Fruit fly (Drosophila melanogaster): Measurements from ENCODE around the gene CG44002.

CG44002 gene

DNA sequence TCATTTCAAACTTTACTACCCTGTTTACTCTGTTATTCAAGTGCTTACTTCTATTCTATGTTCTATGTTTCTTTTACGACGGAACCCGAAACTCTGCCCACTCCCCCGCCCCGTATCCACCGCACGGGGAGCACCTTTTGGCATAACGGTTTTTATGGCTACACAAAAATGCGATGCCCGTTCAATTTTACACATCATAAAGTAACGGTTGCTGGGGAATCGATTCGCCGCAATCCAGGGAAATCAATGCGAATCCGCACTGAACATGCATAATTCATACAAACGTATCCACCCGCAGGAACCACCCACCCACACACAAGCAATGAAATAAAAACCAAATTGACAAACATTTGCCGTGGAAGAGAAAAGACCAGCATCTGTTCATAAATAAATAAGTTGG is 27.0 kb downstream of the CG44002 start:
- TF ChIP-seq rn (GFP tag; IDR thresholded peaks at IDR 0.05) (no peak), Pif1A (GFP tag; optimal IDR thresholded peaks at IDR 0.05) (no peak), CG34367 (tag; optimal IDR thresholded peaks at IDR 0.05) (no peak), CG8159 (tag; optimal IDR thresholded peaks at IDR 0.05) (no peak), CG8301 (tag; optimal IDR thresholded peaks at IDR 0.05) (no peak), CG10348 (GFP tag; IDR thresholded peaks at IDR 0.05) (no peak), Snoo (tag; optimal IDR thresholded peaks at IDR 0.05) (no peak), D1 (tag; optimal IDR thresholded peaks at IDR 0.05) (no peak), gl (tag; optimal IDR thresholded peaks at IDR 0.05) (no peak), CG14655 (GFP tag; optimal IDR thresholded peaks at IDR 0.05) (no peak), CG17806 (tag; optimal IDR thresholded peaks at IDR 0.05) (no peak), EcR (GFP tag; optimal IDR thresholded peaks at IDR 0.05) (no peak), Pif1B (GFP tag; optimal IDR thresholded peaks at IDR 0.05) (no peak), CG32121 (GFP tag; IDR thresholded peaks at IDR 0.05) (no peak), CG15710 (tag; optimal IDR thresholded peaks at IDR 0.05) (no peak), CG13204 (GFP tag; optimal IDR thresholded peaks at IDR 0.05) (no peak), CG9948 (tag; optimal IDR thresholded peaks at IDR 0.05) (no peak), CG4496 (GFP tag; IDR thresholded peaks at IDR 0.05) (no peak), CG12605 (GFP tag; IDR thresholded peaks at IDR 0.05) (no peak), Ets98B (GFP tag; IDR thresholded peaks at IDR 0.05) (no peak)

DNA sequence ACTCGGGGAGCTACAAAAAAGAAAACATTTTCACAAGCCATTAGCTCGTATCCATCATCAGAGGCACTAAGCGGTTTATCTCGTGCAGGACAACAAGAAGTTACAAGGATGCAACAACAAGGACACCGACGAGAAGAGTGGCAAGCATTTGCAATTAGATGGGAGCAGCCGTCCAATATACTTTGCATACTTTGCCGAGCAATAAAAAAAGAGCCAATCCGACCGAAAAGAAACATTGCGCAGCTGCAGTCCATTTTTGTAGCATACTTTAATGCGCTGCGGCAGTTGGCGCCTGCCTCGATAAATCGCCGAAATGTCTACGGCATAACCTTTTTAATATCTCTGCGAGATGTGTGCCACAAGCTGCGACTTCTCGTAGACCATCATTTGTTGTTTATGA is 39.3 kb downstream of the CG44002 start:
- no peak for TF ChIP-seq EcR (GFP tag; optimal IDR thresholded peaks at IDR 0.05)
- TF ChIP-seq CG4496 (GFP tag; IDR thresholded peaks at IDR 0.05): peak; percentile 25; the same call in 1 of the 3 replicates
- TF ChIP-seq CG15710 (tag; optimal IDR thresholded peaks at IDR 0.05): no peak
- no peak for TF ChIP-seq Pif1B (GFP tag; optimal IDR thresholded peaks at IDR 0.05)
- no peak for TF ChIP-seq gl (tag; optimal IDR thresholded peaks at IDR 0.05)
- TF ChIP-seq CG10348 (GFP tag; IDR thresholded peaks at IDR 0.05): no peak
- TF ChIP-seq CG8159 (tag; optimal IDR thresholded peaks at IDR 0.05): no peak

DNA sequence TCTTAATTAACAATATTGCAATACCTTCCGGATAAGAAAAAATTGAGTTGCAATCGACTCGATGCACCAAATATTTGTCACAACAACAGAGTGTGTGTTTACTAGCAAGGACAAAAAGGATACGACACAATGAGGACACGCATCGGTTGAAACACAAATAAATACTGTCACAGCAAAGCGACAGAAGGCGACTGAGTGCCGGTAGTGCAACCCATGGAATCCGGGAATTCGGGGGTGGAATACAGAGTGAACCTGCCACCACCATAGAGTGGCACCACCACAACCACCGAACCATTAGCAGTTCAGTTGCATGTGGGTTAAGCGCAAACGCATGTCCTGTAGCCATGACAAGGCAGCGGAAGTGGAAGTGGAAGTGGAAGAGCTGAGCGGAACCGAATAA is 40.5 kb downstream of the CG44002 start:
- no peak for TF ChIP-seq CG13204 (GFP tag; optimal IDR thresholded peaks at IDR 0.05)
- no peak for TF ChIP-seq Pif1B (GFP tag; optimal IDR thresholded peaks at IDR 0.05)
- TF ChIP-seq CG14655 (GFP tag; optimal IDR thresholded peaks at IDR 0.05): no peak
- no peak for TF ChIP-seq D1 (tag; optimal IDR thresholded peaks at IDR 0.05)
- TF ChIP-seq Snoo (tag; optimal IDR thresholded peaks at IDR 0.05): no peak
- TF ChIP-seq CG8159 (tag; optimal IDR thresholded peaks at IDR 0.05): no peak
- no peak for TF ChIP-seq CG10348 (GFP tag; IDR thresholded peaks at IDR 0.05)
- no peak for TF ChIP-seq CG8301 (tag; optimal IDR thresholded peaks at IDR 0.05)
- TF ChIP-seq CG17806 (tag; optimal IDR thresholded peaks at IDR 0.05): no peak
- no peak for TF ChIP-seq Ets98B (GFP tag; IDR thresholded peaks at IDR 0.05)
- TF ChIP-seq Pif1A (GFP tag; optimal IDR thresholded peaks at IDR 0.05): no peak
- TF ChIP-seq CG15710 (tag; optimal IDR thresholded peaks at IDR 0.05): no peak
- TF ChIP-seq CG9948 (tag; optimal IDR thresholded peaks at IDR 0.05): no peak
- no peak for TF ChIP-seq CG12605 (GFP tag; IDR thresholded peaks at IDR 0.05)
- no peak for TF ChIP-seq rn (GFP tag; IDR thresholded peaks at IDR 0.05)

DNA sequence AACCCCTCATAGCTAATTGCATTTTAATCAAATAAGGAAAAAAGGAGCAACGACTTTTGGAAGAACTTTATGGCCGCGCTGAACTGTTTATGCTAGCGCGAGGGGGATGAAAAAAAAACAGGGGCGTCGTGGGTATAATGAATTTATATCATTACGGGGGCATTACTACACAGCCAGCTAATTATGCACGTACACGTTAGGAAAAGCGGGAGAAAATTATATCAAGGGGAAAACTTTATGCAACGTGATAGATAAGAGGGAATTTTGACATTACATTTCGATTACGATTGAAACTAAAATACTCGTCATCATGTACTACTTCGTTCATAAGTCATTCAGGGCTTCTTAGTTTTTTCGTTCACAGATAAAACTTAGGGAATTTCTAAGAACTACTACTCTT is 42.6 kb downstream of the CG44002 start, which contains the start of gene CG15403:
CG15403 (plus strand) TSS at position 301 of the 400 bp plus-strand sequence.
- TF ChIP-seq Pif1A (GFP tag; optimal IDR thresholded peaks at IDR 0.05) (no peak), CG12605 (GFP tag; IDR thresholded peaks at IDR 0.05) (no peak), CG13204 (GFP tag; optimal IDR thresholded peaks at IDR 0.05) (no peak), Snoo (tag; optimal IDR thresholded peaks at IDR 0.05) (no peak), Pif1B (GFP tag; optimal IDR thresholded peaks at IDR 0.05) (no peak), gl (tag; optimal IDR thresholded peaks at IDR 0.05) (no peak), CG32121 (GFP tag; IDR thresholded peaks at IDR 0.05) (no peak), CG8301 (tag; optimal IDR thresholded peaks at IDR 0.05) (no peak), CG34367 (tag; optimal IDR thresholded peaks at IDR 0.05) (no peak), CG10348 (GFP tag; IDR thresholded peaks at IDR 0.05) (no peak), Ets98B (GFP tag; IDR thresholded peaks at IDR 0.05) (no peak), CG14655 (GFP tag; optimal IDR thresholded peaks at IDR 0.05) (no peak), CG9948 (tag; optimal IDR thresholded peaks at IDR 0.05) (no peak), CG15710 (tag; optimal IDR thresholded peaks at IDR 0.05) (no peak)

dm6 chr2L:3127813-3128212 is 43.1 kb downstream of the CG44002 start:
- TF ChIP-seq Pif1A (GFP tag; optimal IDR thresholded peaks at IDR 0.05) (no peak), CG34367 (tag; optimal IDR thresholded peaks at IDR 0.05) (no peak), rn (GFP tag; IDR thresholded peaks at IDR 0.05) (no peak)

- TF ChIP-seq EcR (GFP tag; optimal IDR thresholded peaks at IDR 0.05) (peak; percentile 80), gl (tag; optimal IDR thresholded peaks at IDR 0.05) (no peak), Ets98B (GFP tag; IDR thresholded peaks at IDR 0.05) (peak; percentile 51; the same call in 1 of the 2 replicates), CG12605 (GFP tag; IDR thresholded peaks at IDR 0.05) (peak; percentile 66), CG4496 (GFP tag; IDR thresholded peaks at IDR 0.05) (peak; percentile 51; the same call in 2 of the 3 replicates), CG14655 (GFP tag; optimal IDR thresholded peaks at IDR 0.05) (no peak), CG32121 (GFP tag; IDR thresholded peaks at IDR 0.05) (peak; percentile 25; the same call in 1 of the 2 replicates), CG13204 (GFP tag; optimal IDR thresholded peaks at IDR 0.05) (peak; percentile 76), CG10348 (GFP tag; IDR thresholded peaks at IDR 0.05) (no peak)
These were observed 46.4 kb downstream of the CG44002 start for dm6 chr2L:3124500-3124977.

Data from whole organism, pupa.